Worm (Caenorhabditis elegans): ENCODE data around the gene R07E5.6.

DNA sequence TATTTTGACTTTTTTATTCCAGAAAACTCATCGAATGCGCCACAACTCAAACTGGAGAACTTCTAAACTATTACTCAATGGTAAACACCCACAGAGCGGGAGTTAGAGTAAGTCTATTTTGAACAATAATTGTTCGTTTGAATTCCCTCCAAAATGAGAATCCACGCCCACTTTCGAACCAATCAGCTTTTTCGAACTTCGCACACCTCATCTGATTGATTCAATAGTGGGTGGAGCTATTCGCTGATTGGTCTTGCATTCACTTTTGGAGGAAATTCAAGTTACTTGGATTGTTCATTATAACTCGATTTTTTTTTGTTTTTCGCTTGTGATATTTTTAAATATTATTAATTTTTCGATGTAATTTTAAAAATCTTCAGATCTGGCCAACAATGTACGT lies 2.7 kb upstream of the R07E5.6 start:
- TF ChIP-seq lsy-2 (tag; optimal IDR thresholded peaks at IDR 0.05): no peak
- TF ChIP-seq nhr-12 (tag; optimal IDR thresholded peaks at IDR 0.05): no peak
- no peak for TF ChIP-seq nhr-28 (tag; optimal IDR thresholded peaks at IDR 0.05)
- TF ChIP-seq nhr-237 (tag; optimal IDR thresholded peaks at IDR 0.05): no peak
- TF ChIP-seq elt-1 (tag; optimal IDR thresholded peaks at IDR 0.05; ENCODE audit: borderline replicate concordance, insufficient read depth): no peak
- no peak for TF ChIP-seq nhr-76 (tag; optimal IDR thresholded peaks at IDR 0.05)
- no peak for TF ChIP-seq hlh-1 (tag; optimal IDR thresholded peaks at IDR 0.05)
- TF ChIP-seq elt-3 (tag; optimal IDR thresholded peaks at IDR 0.05): no peak
- TF ChIP-seq zip-8 (tag; optimal IDR thresholded peaks at IDR 0.05): no peak
- no peak for TF ChIP-seq ztf-11 (tag; optimal IDR thresholded peaks at IDR 0.05)
- TF ChIP-seq tbx-8 (GFP tag; optimal IDR thresholded peaks at IDR 0.05): no peak
- TF ChIP-seq nhr-2 (tag; optimal IDR thresholded peaks at IDR 0.05): no peak
